Worm (Caenorhabditis elegans) whole organism, midembryonic: ENCODE results near the gene C17H11.2.

ENCODE experiments used
- T22C8.4 ChIP-seq: fragments of 200-800 bp; sonication (Bioruptor generic); IDR thresholded peaks from 2 replicates; pipeline ENCODE4 v1.3.6; 2022; ENCODE audit warnings: missing genetic modification characterization, missing compliant biosample characterization
- cog-1 ChIP-seq: sonication (generic microtip); optimal IDR thresholded peaks from 2 replicates; lab custom pipeline; 2016; ENCODE audit warnings: missing genetic modification characterization, missing compliant biosample characterization
- flt-1 ChIP-seq: fragments of 200-800 bp; sonication (Bioruptor generic); IDR thresholded peaks from 2 replicates; pipeline ENCODE4 v1.3.6; 2022; ENCODE audit warnings: missing genetic modification characterization, missing compliant biosample characterization
- klf-2 ChIP-seq: fragments of 200-800 bp; sonication (Bioruptor generic); conservative IDR thresholded peaks from 2 replicates; pipeline ENCODE4 v1.3.6; 2022; ENCODE audit warnings: missing genetic modification reagents, missing genetic modification characterization, missing compliant biosample characterization
- med-1 ChIP-seq: sonication (generic microtip); optimal IDR thresholded peaks from 2 replicates; lab custom pipeline; 2017; ENCODE audit warnings: missing genetic modification characterization, mild to moderate bottlenecking, missing compliant biosample characterization, antibody characterized with exemption, missing genetic modification reagents; ENCODE audit not compliant: insufficient read depth
- ref-1 ChIP-seq: fragments of 200-800 bp; sonication (Bioruptor generic); conservative IDR thresholded peaks from 2 replicates; pipeline ENCODE4 v1.3.6; 2022; ENCODE audit warnings: missing genetic modification reagents, missing genetic modification characterization, missing compliant biosample characterization
- tab-1 ChIP-seq: fragments of 200-800 bp; sonication (Bioruptor generic); IDR thresholded peaks from 2 replicates; pipeline ENCODE4 v1.3.6; 2022; ENCODE audit warnings: missing genetic modification characterization, missing compliant biosample characterization
- ztf-23 ChIP-seq: fragments of 200-800 bp; sonication (Bioruptor generic); IDR thresholded peaks from 2 replicates; pipeline ENCODE4 v1.3.6; 2022; ENCODE audit warnings: missing genetic modification reagents, missing genetic modification characterization, missing compliant biosample characterization
- ztf-29 ChIP-seq: fragments of 200-800 bp; sonication (Bioruptor generic); IDR thresholded peaks from 2 replicates; pipeline ENCODE4 v1.3.6; 2022; ENCODE audit warnings: missing genetic modification reagents, missing genetic modification characterization, missing compliant biosample characterization

The C17H11.2 gene

DNA sequence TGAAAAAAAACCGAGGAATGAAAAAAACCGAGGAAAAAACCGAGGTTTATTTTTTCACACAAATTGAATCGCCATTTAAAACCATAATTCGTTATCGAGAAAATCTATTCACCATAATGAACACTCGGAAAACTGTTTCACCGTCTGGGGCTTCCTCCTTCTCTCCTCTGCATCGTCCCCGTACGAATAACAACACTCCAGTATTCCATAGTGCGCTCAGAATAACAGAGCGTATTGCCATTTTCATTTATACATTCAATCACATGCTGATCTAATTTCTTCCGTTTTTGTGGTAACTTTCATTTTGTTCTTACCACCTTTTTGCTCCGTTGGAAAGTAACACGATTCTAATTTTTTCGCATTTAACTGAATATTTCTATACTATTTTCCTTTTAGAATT lies at the start of gene C17H11.2:
C17H11.2 (plus strand) TSS at position 397 of the 400 bp plus-strand sequence.
- TF ChIP-seq tab-1 (no peak), flt-1 (GFP tag; lab: Robert Waterston, UW) (no peak), T22C8.4 (GFP tag; lab: Robert Waterston, UW) (no peak), klf-2 (no peak), ztf-29 (GFP tag; lab: Robert Waterston, UW) (no peak), med-1 (GFP tag; lab: Kevin White, UChicago) (no peak), ztf-23 (no peak), ref-1 (GFP tag; lab: Robert Waterston, UW) (no peak), cog-1 (tag; lab: Kevin White, UChicago) (no peak)

DNA sequence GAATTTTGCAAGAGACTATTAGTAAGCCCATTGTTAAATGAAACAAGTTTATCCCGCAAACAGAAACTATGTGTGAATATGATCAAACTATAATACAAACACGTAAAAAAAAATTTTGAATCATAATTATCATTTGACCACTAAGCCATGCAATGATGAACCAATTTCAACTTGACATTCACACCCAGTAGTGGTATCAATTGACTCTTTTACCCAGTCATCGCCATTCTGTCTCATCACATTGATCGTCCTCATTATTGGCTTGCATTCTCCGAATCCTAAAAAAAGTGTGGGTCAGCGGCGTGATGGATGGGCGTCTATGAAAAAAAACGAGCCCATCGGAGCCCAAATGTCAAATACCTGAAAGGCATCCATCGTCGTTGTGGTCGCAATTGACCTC lies 49.4 kb upstream of the C17H11.2 start:
- TF ChIP-seq med-1 (GFP tag; lab: Kevin White, UChicago): no peak
- TF ChIP-seq ref-1 (GFP tag; lab: Robert Waterston, UW): no peak
- TF ChIP-seq T22C8.4 (GFP tag; lab: Robert Waterston, UW): no peak
- TF ChIP-seq tab-1: no peak
- TF ChIP-seq flt-1 (GFP tag; lab: Robert Waterston, UW): no peak
- TF ChIP-seq cog-1 (tag; lab: Kevin White, UChicago): no peak
- no peak for TF ChIP-seq klf-2
- TF ChIP-seq ztf-23: no peak
- TF ChIP-seq ztf-29 (GFP tag; lab: Robert Waterston, UW): no peak

DNA sequence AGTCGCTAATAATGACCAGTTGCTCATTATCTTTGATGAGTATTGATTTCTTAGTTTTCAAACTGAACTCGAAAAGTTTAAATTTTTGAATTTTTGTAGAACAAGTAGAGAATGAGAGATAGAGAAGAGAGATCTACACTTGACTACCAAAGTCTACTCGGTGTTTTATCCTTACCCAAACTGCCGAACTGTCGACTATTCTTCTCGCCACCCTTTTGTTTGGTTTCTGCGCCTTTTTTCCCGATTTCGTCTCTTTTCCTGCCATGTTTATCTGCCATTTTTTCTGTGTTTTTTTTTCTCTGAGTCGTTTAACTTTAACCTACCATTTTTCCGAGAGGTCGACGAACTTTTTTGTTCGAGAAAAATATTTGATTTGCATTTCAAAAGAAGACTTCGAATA lies 46.5 kb upstream of the C17H11.2 start, which contains the start of gene C02B8.12:
C02B8.12 (minus strand) TSS at position 175 of the 400 bp plus-strand sequence.
- TF ChIP-seq med-1 (GFP tag; lab: Kevin White, UChicago): no peak
- no peak for TF ChIP-seq klf-2
- TF ChIP-seq ref-1 (GFP tag; lab: Robert Waterston, UW): no peak
- no peak for TF ChIP-seq tab-1
- no peak for TF ChIP-seq ztf-29 (GFP tag; lab: Robert Waterston, UW)
- TF ChIP-seq ztf-23: no peak
- no peak for TF ChIP-seq cog-1 (tag; lab: Kevin White, UChicago)
- no peak for TF ChIP-seq flt-1 (GFP tag; lab: Robert Waterston, UW)

DNA sequence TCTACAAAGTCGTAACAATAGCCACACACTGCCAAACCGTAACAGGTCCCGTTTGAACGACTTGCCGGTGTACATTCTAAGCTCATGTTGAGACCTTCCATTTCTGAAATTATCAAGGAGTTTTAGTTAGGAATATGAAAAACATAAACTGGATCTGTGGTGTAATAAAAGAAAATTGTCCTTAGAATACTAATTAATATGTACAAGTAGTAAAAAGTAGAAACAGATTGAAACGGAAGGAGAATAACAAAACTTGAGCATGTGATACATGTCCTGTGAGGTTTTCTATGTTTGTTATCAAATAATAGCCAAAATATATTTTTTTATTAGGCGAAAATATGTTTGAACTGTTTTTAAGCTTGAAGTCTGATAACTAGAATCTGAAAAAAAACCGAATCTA lies 40.2 kb upstream of the C17H11.2 start, which contains the start of gene frpr-1:
frpr-1 (minus strand) TSS at position 101 of the 400 bp plus-strand sequence.
- no peak for TF ChIP-seq flt-1 (GFP tag; lab: Robert Waterston, UW)
- TF ChIP-seq klf-2: no peak
- TF ChIP-seq med-1 (GFP tag; lab: Kevin White, UChicago): no peak
- TF ChIP-seq ref-1 (GFP tag; lab: Robert Waterston, UW): no peak
- TF ChIP-seq T22C8.4 (GFP tag; lab: Robert Waterston, UW): no peak
- TF ChIP-seq cog-1 (tag; lab: Kevin White, UChicago): no peak
- TF ChIP-seq tab-1: no peak
- TF ChIP-seq ztf-29 (GFP tag; lab: Robert Waterston, UW): no peak
- TF ChIP-seq ztf-23: no peak

DNA sequence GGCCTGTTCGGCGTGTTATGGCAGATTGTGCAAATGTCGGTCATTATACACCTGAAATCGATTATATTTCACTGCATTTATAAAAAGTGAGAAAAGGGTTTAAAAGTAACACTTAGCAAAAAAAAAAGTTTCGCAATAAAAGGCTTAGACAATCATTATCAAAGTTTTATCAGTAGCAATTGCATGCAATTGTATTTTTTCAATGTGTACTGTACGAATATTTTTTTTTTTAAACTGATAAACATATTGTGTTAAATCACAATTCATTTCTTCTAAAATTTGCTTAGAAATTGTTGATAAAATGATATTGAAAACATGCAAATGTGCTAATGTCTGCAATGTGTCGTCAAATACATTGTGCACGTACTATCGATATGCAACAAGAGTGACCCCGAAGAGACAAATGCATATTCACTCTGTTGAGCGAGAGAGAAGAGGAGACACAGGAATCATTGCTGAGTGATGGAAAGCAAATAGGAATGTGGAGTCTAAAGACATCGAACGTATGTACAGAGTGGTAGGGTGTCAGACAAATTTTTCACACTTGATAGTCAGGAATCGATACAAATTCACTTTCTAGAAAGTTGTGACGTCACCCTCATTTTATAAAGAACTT lies 33.3 kb upstream of the C17H11.2 start, which contains the start of gene C02B8.6:
C02B8.6 (minus strand) TSS at position 51 of the 616 bp plus-strand sequence.
- TF ChIP-seq ztf-23 (no peak), cog-1 (tag; lab: Kevin White, UChicago) (peak; percentile 47), T22C8.4 (GFP tag; lab: Robert Waterston, UW) (no peak), flt-1 (GFP tag; lab: Robert Waterston, UW) (no peak), ztf-29 (GFP tag; lab: Robert Waterston, UW) (no peak)

DNA sequence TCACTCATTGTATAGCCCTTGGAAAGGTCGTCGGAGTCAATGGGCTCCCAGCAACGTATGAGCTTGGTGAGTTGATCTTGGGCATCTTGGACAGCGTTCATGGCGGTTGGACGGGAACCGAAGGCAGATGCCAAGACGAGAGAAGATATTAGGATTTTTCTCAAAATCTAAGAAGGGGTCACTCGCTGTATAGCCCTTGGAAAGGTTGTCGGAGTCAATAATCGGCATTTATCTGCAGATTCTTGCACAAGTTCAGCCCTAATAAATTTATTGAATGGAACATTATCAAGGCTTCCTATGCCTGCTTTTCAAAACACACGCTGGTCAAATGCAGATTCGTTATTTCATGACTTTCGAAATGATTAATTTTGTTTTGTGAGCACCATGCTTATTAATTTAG lies 32.0 kb upstream of the C17H11.2 start, which contains the start of gene C02B8.7:
C02B8.7 (minus strand) TSS at position 101 of the 400 bp plus-strand sequence.
- TF ChIP-seq ztf-29 (GFP tag; lab: Robert Waterston, UW) (no peak), ref-1 (GFP tag; lab: Robert Waterston, UW) (no peak), ztf-23 (no peak), med-1 (GFP tag; lab: Kevin White, UChicago) (no peak), T22C8.4 (GFP tag; lab: Robert Waterston, UW) (no peak), tab-1 (no peak), klf-2 (no peak), flt-1 (GFP tag; lab: Robert Waterston, UW) (no peak), cog-1 (tag; lab: Kevin White, UChicago) (no peak)

DNA sequence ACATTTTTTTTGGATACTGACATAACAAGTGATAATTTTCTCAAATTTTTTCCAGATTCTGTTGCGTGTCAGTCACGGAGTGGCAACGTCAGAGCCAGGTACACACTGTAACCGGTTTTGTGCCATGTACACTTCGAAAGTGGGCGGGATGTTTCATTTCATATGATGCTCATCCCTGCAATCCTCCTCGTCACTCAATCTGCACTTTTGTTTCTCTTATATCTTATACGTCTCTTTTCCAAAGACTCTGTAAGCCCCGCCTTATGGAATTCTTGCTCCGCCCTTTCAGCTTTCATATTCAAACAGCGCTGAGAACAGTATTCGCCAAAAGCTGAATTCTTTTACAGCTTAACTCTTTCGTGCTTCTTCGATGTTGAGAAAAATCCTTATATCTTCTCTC lies 30.6 kb upstream of the C17H11.2 start, which contains the start of gene C02B8.3:
C02B8.3 (plus strand) TSS at position 301 of the 400 bp plus-strand sequence.
- TF ChIP-seq T22C8.4 (GFP tag; lab: Robert Waterston, UW) (no peak), med-1 (GFP tag; lab: Kevin White, UChicago) (no peak), klf-2 (no peak), ref-1 (GFP tag; lab: Robert Waterston, UW) (no peak), ztf-23 (no peak), ztf-29 (GFP tag; lab: Robert Waterston, UW) (no peak), cog-1 (tag; lab: Kevin White, UChicago) (no peak), flt-1 (GFP tag; lab: Robert Waterston, UW) (no peak), tab-1 (no peak)

DNA sequence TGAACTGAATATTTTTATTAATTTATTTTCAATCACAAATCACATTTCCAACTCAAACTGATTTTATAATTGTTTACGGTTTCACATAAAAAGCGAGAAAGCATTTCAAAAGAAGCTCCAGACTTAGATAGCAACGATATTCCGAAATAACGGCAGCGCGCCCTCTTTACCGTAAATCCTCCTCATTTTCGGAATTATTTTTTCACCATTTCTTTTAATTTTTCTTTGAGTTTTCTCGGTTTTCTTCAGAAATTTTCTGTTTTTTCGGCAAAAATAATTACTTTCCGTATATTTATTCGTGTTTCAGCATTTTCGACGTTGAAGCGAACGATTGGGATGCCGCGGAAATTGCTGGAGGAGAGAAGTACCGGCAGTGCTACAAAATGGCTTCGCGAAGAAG lies 22.3 kb upstream of the C17H11.2 start, which contains the start of gene C02B8.1:
C02B8.1 (plus strand) TSS at position 301 of the 400 bp plus-strand sequence.
- TF ChIP-seq med-1 (GFP tag; lab: Kevin White, UChicago): no peak
- TF ChIP-seq ztf-23: no peak

DNA sequence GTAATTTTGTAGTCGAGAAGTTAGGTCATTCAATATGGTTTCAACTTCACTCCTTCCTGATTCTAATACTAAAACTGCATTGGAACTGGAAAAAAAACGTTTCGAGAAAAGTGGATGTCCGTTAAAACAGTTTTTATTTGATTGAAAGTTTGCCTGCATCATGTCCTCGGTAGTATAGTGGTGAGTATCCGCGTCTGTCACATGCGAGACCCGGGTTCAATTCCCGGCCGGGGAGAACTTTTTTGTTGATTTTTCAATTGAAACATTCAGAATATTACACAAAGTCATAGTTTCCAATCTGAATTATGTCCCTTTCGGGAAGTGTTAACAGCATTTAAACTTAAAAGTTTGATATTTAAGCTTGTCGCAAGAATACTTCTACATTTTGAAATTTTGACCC lies 20.7 kb upstream of the C17H11.2 start:
- TF ChIP-seq med-1 (GFP tag; lab: Kevin White, UChicago): no peak
- TF ChIP-seq klf-2: no peak
- no peak for TF ChIP-seq ref-1 (GFP tag; lab: Robert Waterston, UW)
- no peak for TF ChIP-seq ztf-29 (GFP tag; lab: Robert Waterston, UW)
- no peak for TF ChIP-seq T22C8.4 (GFP tag; lab: Robert Waterston, UW)
- no peak for TF ChIP-seq tab-1
- TF ChIP-seq cog-1 (tag; lab: Kevin White, UChicago): no peak
- no peak for TF ChIP-seq flt-1 (GFP tag; lab: Robert Waterston, UW)
- TF ChIP-seq ztf-23: no peak
